Worm (Caenorhabditis elegans): ENCODE data around the gene str-6.

- TF ChIP-seq ceh-34 (tag; optimal IDR thresholded peaks at IDR 0.05) (no peak), lim-6 (tag; optimal IDR thresholded peaks at IDR 0.05) (no peak), ama-1 (optimal IDR thresholded peaks at IDR 0.05) (no peak)
These were observed 38.1 kb downstream of the str-6 start, which contains the start of gene str-101 for ce11 chrV:15711898-15712297.

Measured in whole organism, late embryonic.